Worm (Caenorhabditis elegans) whole organism, midembryonic: ENCODE measurements around the gene ugtp-1.

ENCODE experiments used
- cog-1 ChIP-seq: sonication (generic microtip); optimal IDR thresholded peaks from 2 replicates; lab custom pipeline; 2016; ENCODE audit warnings: missing genetic modification characterization, missing compliant biosample characterization
- flt-1 ChIP-seq: fragments of 200-800 bp; sonication (Bioruptor generic); IDR thresholded peaks from 2 replicates; pipeline ENCODE4 v1.3.6; 2022; ENCODE audit warnings: missing genetic modification characterization, missing compliant biosample characterization
- klf-2 ChIP-seq: fragments of 200-800 bp; sonication (Bioruptor generic); conservative IDR thresholded peaks from 2 replicates; pipeline ENCODE4 v1.3.6; 2022; ENCODE audit warnings: missing genetic modification reagents, missing genetic modification characterization, missing compliant biosample characterization
- med-1 ChIP-seq: sonication (generic microtip); optimal IDR thresholded peaks from 2 replicates; lab custom pipeline; 2017; ENCODE audit warnings: missing genetic modification characterization, mild to moderate bottlenecking, missing compliant biosample characterization, antibody characterized with exemption, missing genetic modification reagents; ENCODE audit not compliant: insufficient read depth
- ref-1 ChIP-seq: fragments of 200-800 bp; sonication (Bioruptor generic); conservative IDR thresholded peaks from 2 replicates; pipeline ENCODE4 v1.3.6; 2022; ENCODE audit warnings: missing genetic modification reagents, missing genetic modification characterization, missing compliant biosample characterization
- tab-1 ChIP-seq: fragments of 200-800 bp; sonication (Bioruptor generic); IDR thresholded peaks from 2 replicates; pipeline ENCODE4 v1.3.6; 2022; ENCODE audit warnings: missing genetic modification characterization, missing compliant biosample characterization
- ztf-23 ChIP-seq: fragments of 200-800 bp; sonication (Bioruptor generic); IDR thresholded peaks from 2 replicates; pipeline ENCODE4 v1.3.6; 2022; ENCODE audit warnings: missing genetic modification reagents, missing genetic modification characterization, missing compliant biosample characterization
- ztf-29 ChIP-seq: fragments of 200-800 bp; sonication (Bioruptor generic); IDR thresholded peaks from 2 replicates; pipeline ENCODE4 v1.3.6; 2022; ENCODE audit warnings: missing genetic modification reagents, missing genetic modification characterization, missing compliant biosample characterization

ce11 chrIII:8788690-8789089 is 38.2 kb upstream of the ugtp-1 start:
- TF ChIP-seq flt-1 (GFP tag; lab: Robert Waterston, UW): no peak
- TF ChIP-seq tab-1 (GFP tag; lab: Robert Waterston, UW): no peak
- no peak for TF ChIP-seq cog-1
- TF ChIP-seq klf-2 (GFP tag; lab: Robert Waterston, UW): no peak
- TF ChIP-seq med-1 (GFP tag; lab: Kevin White, UChicago): no peak
- no peak for TF ChIP-seq ztf-29 (GFP tag; lab: Robert Waterston, UW)
- TF ChIP-seq ref-1: no peak
- TF ChIP-seq ztf-23: no peak
